Fruit fly (Drosophila melanogaster): Measurements from ENCODE around the gene cm.

cm gene

dm6 chrX:6993753-6994152 lies 17.2 kb downstream of the cm start (continued):
- TF ChIP-seq fkh (GFP tag; optimal IDR thresholded peaks at IDR 0.05), result no peak
- TF ChIP-seq CG8632 (GFP tag; optimal IDR thresholded peaks at IDR 0.05), result peak; percentile 32
- TF ChIP-seq Eip78C (GFP tag), result peak; percentile 77
- TF ChIP-seq Eip93F (GFP tag; optimal IDR thresholded peaks at IDR 0.05), result peak; percentile 34
- TF ChIP-seq CG8319 (GFP tag; optimal IDR thresholded peaks at IDR 0.05), result peak; percentile 39
- peak; percentile 63 for TF ChIP-seq CG6792 (GFP tag; optimal IDR thresholded peaks at IDR 0.05)
- TF ChIP-seq eg (GFP tag; IDR thresholded peaks at IDR 0.05), result peak; percentile 40; the same call in 2 of the 3 replicates
- TF ChIP-seq Met (GFP tag; optimal IDR thresholded peaks at IDR 0.05), result peak; percentile 84
- TF ChIP-seq achi (GFP tag; optimal IDR thresholded peaks at IDR 0.05), result peak; percentile 47
- peak; percentile 76 for TF ChIP-seq CG6163 (GFP tag; IDR thresholded peaks at IDR 0.05)
- TF ChIP-seq CG6276 (GFP tag; optimal IDR thresholded peaks at IDR 0.05), result no peak
- peak; percentile 81 for TF ChIP-seq Ets21C (GFP tag; optimal IDR thresholded peaks at IDR 0.05)
- TF ChIP-seq CG1621 (tag; optimal IDR thresholded peaks at IDR 0.05), result no peak
- peak; percentile 58 for TF ChIP-seq CG3919 (GFP tag; optimal IDR thresholded peaks at IDR 0.05)
- no peak for TF ChIP-seq CG4318 (GFP tag; optimal IDR thresholded peaks at IDR 0.05)
- peak; percentile 88 for TF ChIP-seq svp (GFP tag)
- peak; percentile 57 for TF ChIP-seq CG34406 (GFP tag; optimal IDR thresholded peaks at IDR 0.05)
- TF ChIP-seq CG7368 (GFP tag; optimal IDR thresholded peaks at IDR 0.05), result no peak
- TF ChIP-seq Eip75B (GFP tag; optimal IDR thresholded peaks at IDR 0.05), result peak; percentile 14
- peak; percentile 86 for TF ChIP-seq esn (GFP tag; optimal IDR thresholded peaks at IDR 0.05)
- peak; percentile 83 for TF ChIP-seq Smox (GFP tag; optimal IDR thresholded peaks at IDR 0.05)
- no peak for TF ChIP-seq dac (GFP tag; optimal IDR thresholded peaks at IDR 0.05)
- no peak for TF ChIP-seq Hr38 (GFP tag; optimal IDR thresholded peaks at IDR 0.05)
- TF ChIP-seq acj6 (GFP tag; optimal IDR thresholded peaks at IDR 0.05), result peak; percentile 48
- 0 out of 2 replicates have a peak, but pooled peaks have one; percentile 25 for TF ChIP-seq CG15336 (GFP tag; IDR thresholded peaks at IDR 0.05)

dm6 chrX:6993350-6993749 lies 17.6 kb downstream of the cm start, which contains the start of gene Inx7:
Gene Inx7, minus strand, starts transcription at chrX:6993612.
- TF ChIP-seq lz (GFP tag; optimal IDR thresholded peaks at IDR 0.05) (no peak), dac (GFP tag; optimal IDR thresholded peaks at IDR 0.05) (no peak), Met (GFP tag; optimal IDR thresholded peaks at IDR 0.05) (no peak), Blimp-1 (GFP tag; optimal IDR thresholded peaks at IDR 0.05) (no peak), CG3919 (GFP tag; optimal IDR thresholded peaks at IDR 0.05) (no peak), CG11294 (GFP tag; IDR thresholded peaks at IDR 0.05) (no peak), CG11902 (GFP tag; optimal IDR thresholded peaks at IDR 0.05) (no peak), Sox15 (GFP tag; optimal IDR thresholded peaks at IDR 0.05) (no peak), Ets21C (GFP tag; optimal IDR thresholded peaks at IDR 0.05) (no peak), CG34406 (GFP tag; optimal IDR thresholded peaks at IDR 0.05) (no peak), CG10631 (GFP tag; optimal IDR thresholded peaks at IDR 0.05) (no peak), CG8119 (GFP tag; IDR thresholded peaks at IDR 0.05) (no peak), Eip75B (GFP tag; optimal IDR thresholded peaks at IDR 0.05) (no peak), fd85E (GFP tag; optimal IDR thresholded peaks at IDR 0.05) (no peak), CG6792 (GFP tag; optimal IDR thresholded peaks at IDR 0.05) (no peak), Gug (GFP tag; IDR thresholded peaks at IDR 0.05) (no peak)

dm6 chrX:6991286-6991685 lies 19.7 kb downstream of the cm start, which contains the start of gene ogre:
Gene ogre, minus strand, starts transcription at chrX:6991318.
- TF ChIP-seq Blimp-1 (GFP tag; optimal IDR thresholded peaks at IDR 0.05) (peak; percentile 50), Ets21C (GFP tag; optimal IDR thresholded peaks at IDR 0.05) (no peak), acj6 (GFP tag; optimal IDR thresholded peaks at IDR 0.05) (no peak), CG9139 (GFP tag; optimal IDR thresholded peaks at IDR 0.05) (no peak), CG6163 (GFP tag; IDR thresholded peaks at IDR 0.05) (peak; percentile 31; the same call in 1 of the 3 replicates), CG4318 (GFP tag; optimal IDR thresholded peaks at IDR 0.05) (no peak), CG8632 (GFP tag; optimal IDR thresholded peaks at IDR 0.05) (no peak), CG3919 (GFP tag; optimal IDR thresholded peaks at IDR 0.05) (no peak), lz (GFP tag; optimal IDR thresholded peaks at IDR 0.05) (no peak), OdsH (GFP tag; optimal IDR thresholded peaks at IDR 0.05) (no peak), fd85E (GFP tag; optimal IDR thresholded peaks at IDR 0.05) (no peak), CG11762 (GFP tag; optimal IDR thresholded peaks at IDR 0.05; ENCODE audit: insufficient read depth) (no peak), CG8319 (GFP tag; optimal IDR thresholded peaks at IDR 0.05) (no peak), pdm3 (GFP tag; optimal IDR thresholded peaks at IDR 0.05) (no peak), CG10669 (GFP tag; optimal IDR thresholded peaks at IDR 0.05) (no peak), CG3032 (tag; optimal IDR thresholded peaks at IDR 0.05) (no peak), salr (GFP tag; optimal IDR thresholded peaks at IDR 0.05) (no peak), cyc (GFP tag; optimal IDR thresholded peaks at IDR 0.05) (no peak), vri (GFP tag; optimal IDR thresholded peaks at IDR 0.05) (no peak), Met (GFP tag; optimal IDR thresholded peaks at IDR 0.05) (no peak), esn (GFP tag; optimal IDR thresholded peaks at IDR 0.05) (no peak), Sox14 (GFP tag; optimal IDR thresholded peaks at IDR 0.05) (no peak), CG15336 (GFP tag; IDR thresholded peaks at IDR 0.05) (0 out of 2 replicates have a peak, but pooled peaks have one; percentile 17), Lpt (GFP tag; optimal IDR thresholded peaks at IDR 0.05) (no peak), Smox (GFP tag; optimal IDR thresholded peaks at IDR 0.05) (no peak), Sox15 (GFP tag; optimal IDR thresholded peaks at IDR 0.05) (no peak), eg (GFP tag; IDR thresholded peaks at IDR 0.05) (peak; percentile 58; the same call in 1 of the 3 replicates), svp (GFP tag) (peak; percentile 40), Ets96B (tag; optimal IDR thresholded peaks at IDR 0.05) (no peak), CG6276 (GFP tag; optimal IDR thresholded peaks at IDR 0.05) (peak; percentile 41), CG6792 (GFP tag; optimal IDR thresholded peaks at IDR 0.05) (no peak), CG1621 (tag; optimal IDR thresholded peaks at IDR 0.05) (no peak)
